Worm (Caenorhabditis elegans) whole organism, mixed stage, embryonic: ENCODE results near the gene npp-1.

ENCODE experiments used
- bed-3 ChIP-seq: fragments of 200-800 bp; sonication (Bioruptor generic); optimal IDR thresholded peaks from 3 replicates; lab custom pipeline; 2018; ENCODE audit warnings: mild to moderate bottlenecking, missing genetic modification characterization, moderate library complexity, missing compliant biosample characterization
- blmp-1 ChIP-seq: fragments of 150-350 bp; optimal IDR thresholded peaks from 2 replicates; lab custom pipeline; 2014; ENCODE audit warnings: missing biosample characterization, missing genetic modification characterization
- ceh-39 ChIP-seq: fragments of 150-350 bp; optimal IDR thresholded peaks from 2 replicates; lab custom pipeline; 2014; ENCODE audit warnings: missing biosample characterization, missing genetic modification characterization
- ceh-43 ChIP-seq: fragments of 200-800 bp; sonication (Bioruptor generic); optimal IDR thresholded peaks from 2 replicates; lab custom pipeline; 2018; ENCODE audit warnings: mild to moderate bottlenecking, missing genetic modification characterization, moderate library complexity, missing compliant biosample characterization
- ces-1 ChIP-seq: fragments of 150-350 bp; optimal IDR thresholded peaks from 2 replicates; lab custom pipeline; 2014; ENCODE audit warnings: missing biosample characterization, missing genetic modification reagents, missing genetic modification characterization
- drap-1 ChIP-seq: fragments of 200-800 bp; sonication (Bioruptor generic); optimal IDR thresholded peaks from 3 replicates; lab custom pipeline; 2018; ENCODE audit warnings: mild to moderate bottlenecking, missing genetic modification characterization, missing compliant biosample characterization
- hlh-1 ChIP-seq: fragments of 150-350 bp; optimal IDR thresholded peaks from 2 replicates; lab custom pipeline; 2014; ENCODE audit warnings: missing biosample characterization, missing genetic modification reagents, missing genetic modification characterization
- nhr-12 ChIP-seq: fragments of 150-350 bp; optimal IDR thresholded peaks from 2 replicates; lab custom pipeline; 2014; ENCODE audit warnings: missing biosample characterization, missing genetic modification characterization
- nhr-76 ChIP-seq: sonication (generic microtip); optimal IDR thresholded peaks from 2 replicates; lab custom pipeline; 2017; ENCODE audit warnings: missing biosample characterization, missing genetic modification characterization
- snpc-4 ChIP-seq: fragments of 150-350 bp; optimal IDR thresholded peaks from 2 replicates; lab custom pipeline; 2014; ENCODE audit warnings: missing biosample characterization, missing genetic modification characterization
- tbx-8 ChIP-seq: fragments of 200-800 bp; sonication (Bioruptor generic); optimal IDR thresholded peaks from 2 replicates; lab custom pipeline; 2018; ENCODE audit warnings: mild to moderate bottlenecking, missing genetic modification characterization, moderate library complexity, missing compliant biosample characterization
- unc-39 ChIP-seq: fragments of 150-350 bp; optimal IDR thresholded peaks from 2 replicates; lab custom pipeline; 2014; ENCODE audit warnings: missing biosample characterization, missing genetic modification characterization
- ztf-11 ChIP-seq: fragments of 150-350 bp; optimal IDR thresholded peaks from 2 replicates; lab custom pipeline; 2014; ENCODE audit warnings: missing biosample characterization, missing genetic modification characterization

The npp-1 gene

DNA sequence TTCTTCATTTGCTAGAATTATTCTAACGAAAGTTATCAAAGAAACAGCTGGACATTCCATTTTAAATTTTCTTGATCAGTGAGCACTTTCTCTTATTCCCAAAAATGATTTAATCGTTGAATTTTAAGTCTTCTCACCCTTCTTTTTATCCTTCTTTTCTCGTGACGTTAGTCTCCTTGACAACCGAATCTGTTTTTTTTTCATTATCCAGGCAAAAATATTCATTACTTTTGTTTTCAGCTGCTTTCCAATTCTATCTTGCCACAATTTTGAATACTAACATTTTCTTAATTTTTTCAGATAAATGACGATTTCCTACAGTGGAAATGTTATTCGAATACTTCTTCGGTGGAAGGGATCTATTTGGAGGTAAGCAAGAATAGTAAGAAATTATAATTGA lies 45.3 kb downstream of the npp-1 start, which contains the start of gene best-13:
Gene best-13 (plus strand): TSS at position 301 of the 400 bp plus-strand sequence.
- no peak for TF ChIP-seq snpc-4
- no peak for TF ChIP-seq nhr-76 (tag; lab: Kevin White, UChicago)
- no peak for TF ChIP-seq nhr-12 (tag; lab: Kevin White, UChicago)
- TF ChIP-seq ceh-39 (tag; lab: Kevin White, UChicago): no peak
- TF ChIP-seq bed-3 (GFP tag; lab: Kevin White, UChicago): no peak
- no peak for TF ChIP-seq tbx-8 (GFP tag; lab: Kevin White, UChicago)
- no peak for TF ChIP-seq blmp-1 (tag; lab: Kevin White, UChicago)
- no peak for TF ChIP-seq ceh-43 (GFP tag; lab: Kevin White, UChicago)
- TF ChIP-seq unc-39 (tag; lab: Kevin White, UChicago): no peak
- no peak for TF ChIP-seq drap-1 (GFP tag; lab: Kevin White, UChicago)
- TF ChIP-seq hlh-1 (tag; lab: Kevin White, UChicago): no peak
- no peak for TF ChIP-seq ces-1 (GFP tag; lab: Kevin White, UChicago)
- TF ChIP-seq ztf-11 (tag; lab: Kevin White, UChicago): no peak
